Fruit fly (Drosophila melanogaster) whole organism, prepupa: ENCODE results near the gene CG11286.

Source experiments
- Blimp-1 ChIP-seq: fragments of 200-800 bp; sonication (Bioruptor generic); optimal IDR thresholded peaks from 3 replicates; lab custom pipeline; 2017; ENCODE audit warnings: missing biosample characterization, missing genetic modification characterization, mild to moderate bottlenecking, moderate library complexity, missing genetic modification reagents
- CG10631 ChIP-seq: fragments of 200-800 bp; sonication (Bioruptor generic); optimal IDR thresholded peaks from 2 replicates; lab custom pipeline; 2016; ENCODE audit warnings: missing biosample characterization, missing genetic modification characterization
- CG11762 ChIP-seq: fragments of 200-800 bp; sonication (Bioruptor generic); optimal IDR thresholded peaks from 3 replicates; lab custom pipeline; 2016; ENCODE audit warnings: missing biosample characterization, missing genetic modification characterization; ENCODE audit not compliant: insufficient read depth
- CG11902 ChIP-seq: fragments of 200-800 bp; sonication (Bioruptor generic); optimal IDR thresholded peaks from 3 replicates; lab custom pipeline; 2016; ENCODE audit warnings: missing biosample characterization, missing genetic modification characterization
- CG15336 ChIP-seq: fragments of 200-800 bp; sonication (Bioruptor generic); IDR thresholded peaks from 2 replicates; pipeline ENCODE4 v1.3.6; 2022; ENCODE audit warnings: missing biosample characterization, missing genetic modification characterization
- CG1621 ChIP-seq: fragments of 200-800 bp; sonication (Bioruptor generic); optimal IDR thresholded peaks from 3 replicates; lab custom pipeline; 2018; ENCODE audit warnings: missing biosample characterization, mild to moderate bottlenecking, missing genetic modification characterization
- CG16779 ChIP-seq: fragments of 200-800 bp; sonication (Bioruptor generic); optimal IDR thresholded peaks from 3 replicates; lab custom pipeline; 2017; ENCODE audit warnings: missing biosample characterization, mild to moderate bottlenecking, missing genetic modification characterization
- CG3032 ChIP-seq: fragments of 200-800 bp; optimal IDR thresholded peaks from 2 replicates; lab custom pipeline; 2019; ENCODE audit warnings: missing biosample characterization, mild to moderate bottlenecking, missing genetic modification characterization, moderate library complexity
- CG31627 ChIP-seq: fragments of 200-800 bp; sonication (Bioruptor generic); optimal IDR thresholded peaks from 3 replicates; lab custom pipeline; 2016; ENCODE audit warnings: missing biosample characterization, missing genetic modification characterization
- CG34406 ChIP-seq: fragments of 200-800 bp; sonication (Bioruptor generic); optimal IDR thresholded peaks from 3 replicates; lab custom pipeline; 2016; ENCODE audit warnings: missing biosample characterization, missing genetic modification characterization
- CG4318 ChIP-seq: fragments of 200-800 bp; sonication (Bioruptor generic); optimal IDR thresholded peaks from 3 replicates; lab custom pipeline; 2017; ENCODE audit warnings: missing biosample characterization, mild to moderate bottlenecking, missing genetic modification characterization
- CG6163 ChIP-seq: fragments of 200-800 bp; sonication (Bioruptor generic); IDR thresholded peaks from 3 replicates; pipeline ENCODE4 v1.3.6; 2022; ENCODE audit warnings: missing biosample characterization, missing genetic modification characterization
- CG6276 ChIP-seq: fragments of 200-800 bp; sonication (Bioruptor generic); optimal IDR thresholded peaks from 2 replicates; lab custom pipeline; 2017; ENCODE audit warnings: missing biosample characterization, mild to moderate bottlenecking, missing genetic modification characterization
- CG6792 ChIP-seq: fragments of 200-800 bp; sonication (Bioruptor generic); optimal IDR thresholded peaks from 3 replicates; lab custom pipeline; 2016; ENCODE audit warnings: missing biosample characterization, missing genetic modification characterization
- CG8119 ChIP-seq: fragments of 200-800 bp; sonication (Bioruptor generic); IDR thresholded peaks from 3 replicates; pipeline ENCODE4 v1.3.6; 2022; ENCODE audit warnings: missing biosample characterization, missing genetic modification characterization
- Eip75B ChIP-seq: fragments of 200-800 bp; sonication (Bioruptor generic); optimal IDR thresholded peaks from 3 replicates; lab custom pipeline; 2016; ENCODE audit warnings: missing biosample characterization, missing genetic modification characterization
- Eip78C ChIP-seq: fragments of 200-800 bp; sonication (Bioruptor generic); peaks from one replicate; lab custom pipeline; 2016; ENCODE audit warnings: missing biosample characterization, missing genetic modification characterization
- Ets21C ChIP-seq: fragments of 200-800 bp; sonication (Bioruptor generic); optimal IDR thresholded peaks from 3 replicates; lab custom pipeline; 2016; ENCODE audit warnings: missing biosample characterization, missing genetic modification characterization
- Hr38 ChIP-seq: sonication (Bioruptor generic); optimal IDR thresholded peaks from 2 replicates; lab custom pipeline; 2016; ENCODE audit warnings: missing biosample characterization, missing genetic modification characterization
- Hr39 ChIP-seq: fragments of 200-800 bp; sonication (Bioruptor generic); optimal IDR thresholded peaks from 2 replicates; lab custom pipeline; 2016; ENCODE audit warnings: missing biosample characterization, missing genetic modification characterization
- Hr4 ChIP-seq: fragments of 200-800 bp; sonication (Bioruptor generic); optimal IDR thresholded peaks from 3 replicates; lab custom pipeline; 2016; ENCODE audit warnings: missing biosample characterization, missing genetic modification characterization
- Lpt ChIP-seq: fragments of 200-800 bp; sonication (Bioruptor generic); optimal IDR thresholded peaks from 3 replicates; lab custom pipeline; 2016; ENCODE audit warnings: missing biosample characterization, missing genetic modification characterization
- Sox102F ChIP-seq: fragments of 200-800 bp; sonication (Bioruptor generic); optimal IDR thresholded peaks from 2 replicates; lab custom pipeline; 2016; ENCODE audit warnings: missing biosample characterization, mild to moderate bottlenecking, missing genetic modification characterization
- Sox14 ChIP-seq: fragments of 200-800 bp; sonication (Bioruptor generic); optimal IDR thresholded peaks from 3 replicates; lab custom pipeline; 2016; ENCODE audit warnings: missing biosample characterization, missing genetic modification characterization
- cyc ChIP-seq: fragments of 200-800 bp; sonication (Bioruptor generic); optimal IDR thresholded peaks from 3 replicates; lab custom pipeline; 2016; ENCODE audit warnings: missing biosample characterization, missing genetic modification characterization
- dac ChIP-seq: fragments of 200-800 bp; sonication (Bioruptor generic); optimal IDR thresholded peaks from 2 replicates; lab custom pipeline; 2017; ENCODE audit warnings: missing biosample characterization, mild to moderate bottlenecking, missing genetic modification characterization
- dsx ChIP-seq: fragments of 200-800 bp; optimal IDR thresholded peaks from 3 replicates; lab custom pipeline; 2019; ENCODE audit warnings: missing biosample characterization, mild to moderate bottlenecking, missing genetic modification characterization, moderate library complexity; ENCODE audit not compliant: poor library complexity, severe bottlenecking
- eg ChIP-seq: fragments of 200-800 bp; sonication (Bioruptor generic); IDR thresholded peaks from 3 replicates; pipeline ENCODE4 v1.3.6; 2022; ENCODE audit warnings: missing biosample characterization, missing genetic modification characterization
- esn ChIP-seq: fragments of 200-800 bp; sonication (Bioruptor generic); optimal IDR thresholded peaks from 2 replicates; lab custom pipeline; 2016; ENCODE audit warnings: missing biosample characterization, mild to moderate bottlenecking, missing genetic modification characterization, moderate library complexity
- fd59A ChIP-seq: fragments of 200-800 bp; sonication (Bioruptor generic); optimal IDR thresholded peaks from 2 replicates; lab custom pipeline; 2017; ENCODE audit warnings: missing biosample characterization, mild to moderate bottlenecking, missing genetic modification characterization, missing genetic modification reagents
- fkh ChIP-seq: fragments of 200-800 bp; sonication (Bioruptor generic); optimal IDR thresholded peaks from 3 replicates; lab custom pipeline; 2017; ENCODE audit warnings: missing biosample characterization, mild to moderate bottlenecking, missing genetic modification characterization, moderate library complexity
- lz ChIP-seq: fragments of 200-800 bp; sonication (Bioruptor generic); optimal IDR thresholded peaks from 3 replicates; lab custom pipeline; 2016; ENCODE audit warnings: missing biosample characterization, missing genetic modification characterization
- net ChIP-seq: fragments of 200-800 bp; sonication (Bioruptor generic); optimal IDR thresholded peaks from 3 replicates; lab custom pipeline; 2016; ENCODE audit warnings: missing biosample characterization, missing genetic modification characterization
- pdm3 ChIP-seq: fragments of 200-800 bp; sonication (Bioruptor generic); optimal IDR thresholded peaks from 3 replicates; lab custom pipeline; 2016; ENCODE audit warnings: missing biosample characterization, missing genetic modification characterization
- spab ChIP-seq: fragments of 200-800 bp; sonication (Bioruptor generic); optimal IDR thresholded peaks from 2 replicates; lab custom pipeline; 2017; ENCODE audit warnings: missing biosample characterization, mild to moderate bottlenecking, missing genetic modification characterization, missing genetic modification reagents
- ss ChIP-seq, 2 experiments: fragments of 200-800 bp; sonication (Bioruptor generic); optimal IDR thresholded peaks; 2 replicates in 1 of 2; 3 replicates in 1 of 2; lab custom pipeline; 2017 to 2018; ENCODE audit warnings: mild to moderate bottlenecking in 2 of 2, missing biosample characterization in 2 of 2, missing genetic modification characterization in 2 of 2, moderate library complexity in 1 of 2

CG11286 gene

dm6 chr3R:7809662-7810621 lies 38.4 kb upstream of the CG11286 start, which contains the start of the genes CG2993 and sgll (continued):
- TF ChIP-seq Blimp-1 (GFP tag; lab: Kevin White, UChicago) = peak; percentile 36
- TF ChIP-seq CG6163 = peak; percentile 59; the same call in 1 of the 3 replicates
- TF ChIP-seq CG3032 = peak; percentile 50
- TF ChIP-seq pdm3 (GFP tag; lab: Kevin White, UChicago) = peak; percentile 85
- peak; percentile 18 for TF ChIP-seq CG16779 (tag; lab: Kevin White, UChicago)
- TF ChIP-seq CG34406 (GFP tag; lab: Kevin White, UChicago) = peak; percentile 61
- peak; percentile 95 for TF ChIP-seq Hr39 (GFP tag; lab: Kevin White, UChicago)
- TF ChIP-seq dac (GFP tag; lab: Kevin White, UChicago) = peak; percentile 83
- TF ChIP-seq fd59A (GFP tag; lab: Kevin White, UChicago) = peak; percentile 48
- peak; percentile 92 for TF ChIP-seq lz (GFP tag; lab: Kevin White, UChicago)

- TF ChIP-seq CG31627 (GFP tag; lab: Kevin White, UChicago) (no peak), Eip78C (GFP tag; lab: Kevin White, UChicago) (no peak), CG4318 (GFP tag; lab: Kevin White, UChicago) (no peak), Ets21C (no peak), CG11902 (GFP tag; lab: Kevin White, UChicago) (no peak), fkh (GFP tag; lab: Kevin White, UChicago) (no peak), Hr39 (GFP tag; lab: Kevin White, UChicago) (no peak), net (GFP tag; lab: Kevin White, UChicago) (no peak), dsx (no peak), pdm3 (GFP tag; lab: Kevin White, UChicago) (no peak), ss (GFP tag; optimal IDR thresholded peaks at IDR 0.05; lab: Kevin White, UChicago) (no peak), esn (GFP tag; lab: Kevin White, UChicago) (no peak), Hr38 (GFP tag; lab: Kevin White, UChicago) (no peak), Sox14 (no peak), spab (GFP tag; lab: Kevin White, UChicago) (no peak), Hr4 (GFP tag; lab: Kevin White, UChicago) (no peak)
Observed at dm6 chr3R:7804332-7804731, 32.8 kb upstream of the CG11286 start, which contains the start of gene CG18268. Gene CG18268, minus strand, starts transcription at chr3R:7804432.

dm6 chr3R:7802693-7803092 lies 31.1 kb upstream of the CG11286 start, which contains the start of gene CG3014:
Gene CG3014, minus strand, starts transcription at chr3R:7802793.
- TF ChIP-seq CG34406 (GFP tag; lab: Kevin White, UChicago) (no peak), Sox102F (GFP tag; lab: Kevin White, UChicago) (no peak), fd59A (GFP tag; lab: Kevin White, UChicago) (no peak), esn (GFP tag; lab: Kevin White, UChicago) (no peak), CG11762 (GFP tag; lab: Kevin White, UChicago) (no peak), eg (no peak), CG16779 (tag; lab: Kevin White, UChicago) (no peak), CG10631 (GFP tag; lab: Kevin White, UChicago) (no peak), CG6276 (GFP tag; lab: Kevin White, UChicago) (no peak), CG8119 (no peak), CG11902 (GFP tag; lab: Kevin White, UChicago) (no peak), CG1621 (no peak), Sox14 (no peak), Ets21C (no peak), CG3032 (no peak), cyc (GFP tag; lab: Kevin White, UChicago) (no peak), Eip75B (no peak), Lpt (no peak), CG6792 (GFP tag; lab: Kevin White, UChicago) (no peak), CG15336 (no peak)
